Worm (Caenorhabditis elegans) whole organism, young adult: ENCODE measurements around the gene fat-1.
A peak's percentile ranks its signal among the peaks of the same experiment; 100 is the strongest.

Experiments used
- B0336.3 ChIP-seq: fragments of 200-800 bp; sonication (Bioruptor generic); IDR thresholded peaks from 2 replicates; pipeline ENCODE4 v1.3.6; 2022; ENCODE audit warnings: missing genetic modification characterization, missing compliant biosample characterization
- D2030.7 ChIP-seq: fragments of 200-800 bp; sonication (Bioruptor generic); IDR thresholded peaks from 2 replicates; pipeline ENCODE4 v1.3.6; 2022; ENCODE audit warnings: missing genetic modification reagents, missing genetic modification characterization, missing compliant biosample characterization
- F33H1.4 ChIP-seq: fragments of 200-800 bp; sonication (Bioruptor generic); IDR thresholded peaks from 2 replicates; pipeline ENCODE4 v1.3.6; 2022; ENCODE audit warnings: missing genetic modification reagents, missing genetic modification characterization, missing compliant biosample characterization
- F49E8.2 ChIP-seq: sonication (generic microtip); optimal IDR thresholded peaks from 3 replicates; lab custom pipeline; 2017; ENCODE audit warnings: missing genetic modification characterization, mild to moderate bottlenecking, missing compliant biosample characterization, antibody characterized with exemption, moderate library complexity; ENCODE audit not compliant: insufficient read depth
- K11D2.4 ChIP-seq: fragments of 200-800 bp; sonication (Bioruptor generic); IDR thresholded peaks from 2 replicates; pipeline ENCODE4 v1.3.6; 2022; ENCODE audit warnings: missing genetic modification reagents, missing genetic modification characterization, missing compliant biosample characterization
- Y95B8A.8 ChIP-seq: fragments of 200-800 bp; sonication (Bioruptor generic); IDR thresholded peaks from 2 replicates; pipeline ENCODE4 v1.3.6; 2022; ENCODE audit warnings: missing genetic modification reagents, missing genetic modification characterization, missing compliant biosample characterization
- ama-1 ChIP-seq, 3 experiments: fragments of 150-350 bp in 1 of 3; sonication (generic microtip) in 2 of 3; optimal IDR thresholded peaks; 2 replicates each; lab custom pipeline; 2014 to 2018; ENCODE audit warnings: missing biosample characterization in 2 of 3, missing genetic modification characterization in 2 of 3, missing genetic modification reagents in 2 of 3
- aptf-3 ChIP-seq: fragments of 200-800 bp; sonication (Bioruptor generic); IDR thresholded peaks from 2 replicates; pipeline ENCODE4 v1.3.6; 2022; ENCODE audit warnings: missing genetic modification characterization, missing compliant biosample characterization
- atf-7 ChIP-seq: sonication (generic microtip); optimal IDR thresholded peaks from 2 replicates; lab custom pipeline; 2017; ENCODE audit warnings: mild to moderate bottlenecking, missing genetic modification characterization, missing compliant biosample characterization
- attf-3 ChIP-seq: fragments of 200-800 bp; sonication (Bioruptor generic); conservative IDR thresholded peaks from 2 replicates; pipeline ENCODE4 v1.3.6; 2022; ENCODE audit warnings: missing genetic modification reagents, missing genetic modification characterization, missing compliant biosample characterization
- attf-5 ChIP-seq: fragments of 200-800 bp; sonication (Bioruptor generic); optimal IDR thresholded peaks from 2 replicates; lab custom pipeline; 2018; ENCODE audit warnings: mild to moderate bottlenecking, missing genetic modification characterization, missing compliant biosample characterization
- attf-6 ChIP-seq: fragments of 200-800 bp; sonication (Bioruptor generic); IDR thresholded peaks from 2 replicates; pipeline ENCODE4 v1.3.6; 2022; ENCODE audit warnings: missing genetic modification reagents, missing genetic modification characterization, missing compliant biosample characterization
- cebp-1 ChIP-seq, 2 experiments: fragments of 200-800 bp in 1 of 2; sonication (Bioruptor generic) in 1 of 2; sonication (generic microtip) in 1 of 2; IDR thresholded peaks in 1 of 2; optimal IDR thresholded peaks in 1 of 2; 2 replicates each; pipeline versions ENCODE4 v1.3.6 to Lab custom; 2017 to 2022; ENCODE audit warnings: missing compliant biosample characterization in 2 of 2, missing genetic modification characterization in 2 of 2, mild to moderate bottlenecking in 1 of 2, missing genetic modification reagents in 1 of 2, moderate library complexity in 1 of 2
- cebp-2 ChIP-seq: fragments of 200-800 bp; sonication (Bioruptor generic); IDR thresholded peaks from 2 replicates; pipeline ENCODE4 v1.3.6; 2022; ENCODE audit warnings: missing genetic modification characterization, missing compliant biosample characterization
- ceh-27 ChIP-seq: fragments of 200-800 bp; sonication (Bioruptor generic); optimal IDR thresholded peaks from 2 replicates; lab custom pipeline; 2018; ENCODE audit warnings: mild to moderate bottlenecking, missing genetic modification characterization, moderate library complexity, missing compliant biosample characterization
- ceh-91 ChIP-seq: fragments of 200-800 bp; sonication (Bioruptor generic); IDR thresholded peaks from 2 replicates; pipeline ENCODE4 v1.3.6; 2022; ENCODE audit warnings: missing genetic modification reagents, missing genetic modification characterization, missing compliant biosample characterization
- dox-1 ChIP-seq: fragments of 200-800 bp; sonication (Bioruptor generic); IDR thresholded peaks from 2 replicates; pipeline ENCODE4 v1.3.6; 2022; ENCODE audit warnings: missing genetic modification reagents, missing genetic modification characterization, missing compliant biosample characterization
- dpl-1 ChIP-seq: fragments of 150-350 bp; optimal IDR thresholded peaks from 2 replicates; lab custom pipeline; 2014; ENCODE audit warnings: missing biosample characterization, missing genetic modification reagents, missing genetic modification characterization
- efl-1 ChIP-seq: fragments of 150-350 bp; optimal IDR thresholded peaks from 2 replicates; lab custom pipeline; 2014; ENCODE audit warnings: missing biosample characterization, missing genetic modification reagents, missing genetic modification characterization
- ekl-4 ChIP-seq: fragments of 200-800 bp; sonication (Bioruptor generic); IDR thresholded peaks from 2 replicates; pipeline ENCODE4 v1.3.6; 2022; ENCODE audit warnings: missing genetic modification reagents, missing genetic modification characterization, missing compliant biosample characterization
- hmg-1.2 ChIP-seq: fragments of 200-800 bp; sonication (Bioruptor generic); IDR thresholded peaks from 2 replicates; pipeline ENCODE4 v1.3.6; 2022; ENCODE audit warnings: missing genetic modification reagents, missing genetic modification characterization, missing compliant biosample characterization
- lag-1 ChIP-seq: fragments of 200-800 bp; sonication (Bioruptor generic); IDR thresholded peaks from 2 replicates; pipeline ENCODE4 v1.3.6; 2022; ENCODE audit warnings: missing genetic modification reagents, missing genetic modification characterization, missing compliant biosample characterization
- let-526 ChIP-seq: fragments of 200-800 bp; sonication (Bioruptor generic); IDR thresholded peaks from 2 replicates; pipeline ENCODE4 v1.3.6; 2022; ENCODE audit warnings: missing genetic modification reagents, missing genetic modification characterization, missing compliant biosample characterization
- let-607 ChIP-seq, 2 experiments: fragments of 200-800 bp in 1 of 2; sonication (Bioruptor generic) in 1 of 2; sonication (generic microtip) in 1 of 2; optimal IDR thresholded peaks; 2 replicates each; lab custom pipeline; 2016 to 2018; ENCODE audit warnings: mild to moderate bottlenecking in 2 of 2, missing compliant biosample characterization in 2 of 2, missing genetic modification characterization in 2 of 2, moderate library complexity in 2 of 2, missing genotype in 1 of 2
- lin-26 ChIP-seq: fragments of 200-800 bp; sonication (Bioruptor generic); IDR thresholded peaks from 2 replicates; pipeline ENCODE4 v1.3.6; 2022; ENCODE audit warnings: missing genetic modification reagents, missing genetic modification characterization, missing compliant biosample characterization
- lin-35 ChIP-seq, 3 experiments: fragments of 150-350 bp in 2 of 3; sonication (generic microtip) in 1 of 3; optimal IDR thresholded peaks; 2 replicates each; lab custom pipeline; 2014 to 2018; ENCODE audit warnings: missing biosample characterization in 3 of 3, missing genetic modification characterization in 3 of 3, missing genetic modification reagents in 3 of 3
- lin-40 ChIP-seq: sonication (generic microtip); optimal IDR thresholded peaks from 2 replicates; lab custom pipeline; 2016; ENCODE audit warnings: missing genetic modification characterization, mild to moderate bottlenecking, missing compliant biosample characterization, missing genotype, missing genetic modification reagents
- lin-54 ChIP-seq: fragments of 200-800 bp; sonication (Bioruptor generic); optimal IDR thresholded peaks from 2 replicates; lab custom pipeline; 2018; ENCODE audit warnings: mild to moderate bottlenecking, missing genetic modification characterization, missing compliant biosample characterization
- lsl-1 ChIP-seq: fragments of 200-800 bp; sonication (Bioruptor generic); optimal IDR thresholded peaks from 2 replicates; lab custom pipeline; 2018; ENCODE audit warnings: mild to moderate bottlenecking, missing genetic modification characterization, moderate library complexity, missing compliant biosample characterization
- madf-10 ChIP-seq: sonication (generic microtip); optimal IDR thresholded peaks from 2 replicates; lab custom pipeline; 2016; ENCODE audit warnings: mild to moderate bottlenecking, missing genetic modification characterization, missing compliant biosample characterization
- madf-3 ChIP-seq: fragments of 200-800 bp; sonication (Bioruptor generic); IDR thresholded peaks from 2 replicates; pipeline ENCODE4 v1.3.6; 2022; ENCODE audit warnings: missing genetic modification reagents, missing genetic modification characterization, missing compliant biosample characterization
- madf-6 ChIP-seq: fragments of 200-800 bp; sonication (Bioruptor generic); IDR thresholded peaks from 2 replicates; pipeline ENCODE4 v1.3.6; 2022; ENCODE audit warnings: missing genetic modification reagents, missing genetic modification characterization, missing compliant biosample characterization
- mcd-1 ChIP-seq: fragments of 200-800 bp; sonication (Bioruptor generic); IDR thresholded peaks from 2 replicates; pipeline ENCODE4 v1.3.6; 2022; ENCODE audit warnings: missing genetic modification reagents, missing genetic modification characterization, missing compliant biosample characterization
- nfya-2 ChIP-seq: fragments of 200-800 bp; sonication (Bioruptor generic); IDR thresholded peaks from 2 replicates; pipeline ENCODE4 v1.3.6; 2022; ENCODE audit warnings: missing genetic modification reagents, missing genetic modification characterization, missing compliant biosample characterization
- nfyb-1 ChIP-seq: fragments of 200-800 bp; sonication (Bioruptor generic); IDR thresholded peaks from 2 replicates; pipeline ENCODE4 v1.3.6; 2022; ENCODE audit warnings: missing genetic modification reagents, missing genetic modification characterization, missing compliant biosample characterization
- nhr-27 ChIP-seq: fragments of 200-800 bp; sonication (Bioruptor generic); optimal IDR thresholded peaks from 2 replicates; lab custom pipeline; 2018; ENCODE audit warnings: mild to moderate bottlenecking, missing genetic modification characterization, moderate library complexity, missing compliant biosample characterization
- pbrm-1 ChIP-seq: fragments of 200-800 bp; sonication (Bioruptor generic); IDR thresholded peaks from 2 replicates; pipeline ENCODE4 v1.3.6; 2022; ENCODE audit warnings: missing genetic modification reagents, missing genetic modification characterization, missing compliant biosample characterization
- rcor-1 ChIP-seq: fragments of 200-800 bp; sonication (Bioruptor generic); IDR thresholded peaks from 2 replicates; pipeline ENCODE4 v1.3.6; 2022; ENCODE audit warnings: missing genetic modification reagents, missing genetic modification characterization, missing compliant biosample characterization
- snpc-4 ChIP-seq, 5 experiments: fragments of 150-350 bp in 1 of 5; sonication (generic microtip) in 4 of 5; optimal IDR thresholded peaks; 2 replicates each; lab custom pipeline; 2014 to 2018; ENCODE audit warnings: missing genetic modification characterization in 5 of 5, missing biosample characterization in 3 of 5, antibody characterized with exemption in 2 of 5, mild to moderate bottlenecking in 2 of 5, missing compliant biosample characterization in 2 of 5, missing genotype in 2 of 5, moderate library complexity in 2 of 5, missing genetic modification reagents in 1 of 5
- sptf-2 ChIP-seq: fragments of 200-800 bp; sonication (Bioruptor generic); optimal IDR thresholded peaks from 2 replicates; lab custom pipeline; 2018; ENCODE audit warnings: mild to moderate bottlenecking, missing genetic modification characterization, missing compliant biosample characterization
- xnd-1 ChIP-seq: sonication (generic microtip); optimal IDR thresholded peaks from 2 replicates; lab custom pipeline; 2016; ENCODE audit warnings: missing genotype, missing genetic modification reagents, missing genetic modification characterization, missing compliant biosample characterization
- ztf-18 ChIP-seq: sonication (generic microtip); optimal IDR thresholded peaks from 2 replicates; lab custom pipeline; 2016; ENCODE audit warnings: missing genotype, mild to moderate bottlenecking, missing genetic modification characterization, missing compliant biosample characterization

The fat-1 gene

DNA sequence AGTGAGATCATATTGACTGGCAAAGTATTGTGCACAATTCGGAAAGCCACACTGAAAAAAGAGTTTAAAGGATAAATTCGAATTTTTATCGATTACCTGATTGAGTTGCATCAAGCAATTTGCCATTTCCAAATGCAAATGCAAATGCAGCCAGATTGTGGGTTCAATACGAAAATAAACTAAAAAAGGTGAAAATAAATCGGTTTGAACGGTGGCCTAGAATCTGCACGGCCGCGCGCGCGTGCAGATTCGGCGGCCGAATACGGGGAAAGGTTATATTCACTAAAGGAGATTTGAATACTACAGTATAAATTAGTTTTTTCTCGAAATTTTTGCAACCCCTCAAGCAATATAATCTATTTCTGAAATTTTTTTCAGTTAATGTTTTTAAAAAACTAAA lies 26.1 kb upstream of the fat-1 start, which contains the start of gene Y67H2A.10:
Gene Y67H2A.10, minus strand, starts transcription at position 184 of the 400 bp plus-strand sequence.
- TF ChIP-seq cebp-2, result 0 out of 2 replicates have a peak, but pooled peaks have one; percentile 51
- no peak for TF ChIP-seq lag-1 (GFP tag; lab: Robert Waterston, UW)
- no peak for TF ChIP-seq B0336.3
- peak; percentile 21 for TF ChIP-seq efl-1 (GFP tag; lab: Kevin White, UChicago)
- TF ChIP-seq attf-5 (GFP tag; lab: Kevin White, UChicago), result peak; percentile 16
- no peak for TF ChIP-seq cebp-1 (GFP tag; IDR thresholded peaks at IDR 0.05; lab: Robert Waterston, UW)
- TF ChIP-seq cebp-1 (tag; optimal IDR thresholded peaks at IDR 0.05; lab: Kevin White, UChicago), result no peak

DNA sequence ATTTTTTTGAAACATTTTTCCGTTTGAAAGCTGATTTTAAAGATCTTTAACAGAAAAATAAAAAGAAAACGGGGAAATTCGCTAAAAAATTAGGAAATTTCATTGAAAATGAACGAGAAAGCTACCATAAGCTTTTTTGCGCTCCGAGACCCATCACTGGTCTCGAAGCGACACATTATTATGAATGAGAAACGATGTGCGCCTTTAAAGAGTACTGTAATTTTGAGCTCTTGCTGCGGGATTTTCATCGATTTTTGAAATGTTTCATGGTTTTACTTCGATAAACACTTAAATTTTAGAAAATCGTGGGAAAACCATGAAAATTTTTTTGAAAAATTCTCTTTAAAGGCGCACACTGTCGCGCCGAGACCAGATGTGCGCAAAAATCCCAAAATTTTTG lies 25.2 kb upstream of the fat-1 start:
- TF ChIP-seq madf-6 (GFP tag; lab: Robert Waterston, UW), result peak; percentile 48; the same call in 1 of the 2 replicates
- no peak for TF ChIP-seq rcor-1
- TF ChIP-seq madf-10 (tag; lab: Kevin White, UChicago), result no peak
- no peak for TF ChIP-seq Y95B8A.8 (GFP tag; lab: Robert Waterston, UW)
- TF ChIP-seq dpl-1, result peak; percentile 4
- peak; percentile 20 for TF ChIP-seq xnd-1 (tag; lab: Kevin White, UChicago)
- no peak for TF ChIP-seq lin-26 (GFP tag; lab: Robert Waterston, UW)
- peak; percentile 77 for TF ChIP-seq F33H1.4 (GFP tag; lab: Robert Waterston, UW)
- 0 out of 2 replicates have a peak, but pooled peaks have one; percentile 24 for TF ChIP-seq ceh-91
- no peak for TF ChIP-seq snpc-4 (GFP tag; optimal IDR thresholded peaks at IDR 0.05; lab: Kevin White, UChicago)
- TF ChIP-seq snpc-4 (tag; optimal IDR thresholded peaks at IDR 0.05; lab: Kevin White, UChicago), result peak in 1 of 4 experiments; percentile 43
- peak; percentile 81 for TF ChIP-seq lsl-1 (GFP tag; lab: Kevin White, UChicago)
- TF ChIP-seq D2030.7 (GFP tag; lab: Robert Waterston, UW), result peak; percentile 50; the same call in 1 of the 2 replicates
- TF ChIP-seq F49E8.2, result peak; percentile 54

- TF ChIP-seq lsl-1 (GFP tag; lab: Kevin White, UChicago) (peak; percentile 40), attf-5 (GFP tag; lab: Kevin White, UChicago) (peak; percentile 9), ama-1 (optimal IDR thresholded peaks at IDR 0.05; lab: Kevin White, UChicago) (no peak), ama-1 (GFP tag; optimal IDR thresholded peaks at IDR 0.05; lab: Kevin White, UChicago) (no peak), atf-7 (tag; lab: Kevin White, UChicago) (no peak), nfya-2 (GFP tag; lab: Robert Waterston, UW) (no peak), lin-54 (GFP tag; lab: Kevin White, UChicago) (peak; percentile 40), mcd-1 (peak; percentile 99), ceh-27 (GFP tag; lab: Kevin White, UChicago) (peak; percentile 16), attf-3 (GFP tag; lab: Robert Waterston, UW) (no peak), madf-3 (GFP tag; lab: Robert Waterston, UW) (0 out of 2 replicates have a peak, but pooled peaks have one; percentile 32), ekl-4 (no peak), K11D2.4 (peak; percentile 16; the same call in 1 of the 2 replicates), snpc-4 (GFP tag; optimal IDR thresholded peaks at IDR 0.05; lab: Kevin White, UChicago) (no peak), snpc-4 (tag; optimal IDR thresholded peaks at IDR 0.05; lab: Kevin White, UChicago) (peak in 2 of 4 experiments; percentile 30 to 59), nfyb-1 (peak; percentile 29; the same call in 1 of the 2 replicates), let-607 (tag; optimal IDR thresholded peaks at IDR 0.05; lab: Kevin White, UChicago) (no peak), lin-40 (tag; lab: Kevin White, UChicago) (peak; percentile 75), ztf-18 (no peak), D2030.7 (GFP tag; lab: Robert Waterston, UW) (peak; percentile 23; the same call in 1 of the 2 replicates), attf-6 (GFP tag; lab: Robert Waterston, UW) (0 out of 2 replicates have a peak, but pooled peaks have one; percentile 40), sptf-2 (GFP tag; lab: Kevin White, UChicago) (no peak), lin-35 (GFP tag; optimal IDR thresholded peaks at IDR 0.05; lab: Kevin White, UChicago) (peak in 1 of 3 experiments; percentile 34), efl-1 (GFP tag; lab: Kevin White, UChicago) (no peak), pbrm-1 (GFP tag; lab: Robert Waterston, UW) (peak; percentile 66; the same call in 1 of the 2 replicates), cebp-1 (GFP tag; IDR thresholded peaks at IDR 0.05; lab: Robert Waterston, UW) (no peak), cebp-1 (tag; optimal IDR thresholded peaks at IDR 0.05; lab: Kevin White, UChicago) (peak; percentile 51), hmg-1.2 (GFP tag; lab: Robert Waterston, UW) (peak; percentile 99), aptf-3 (no peak), nhr-27 (no peak), let-526 (no peak), dox-1 (GFP tag; lab: Robert Waterston, UW) (peak; percentile 47)
Measured at ce11 chrIV:13297746-13298145, 17.7 kb upstream of the fat-1 start, which contains the start of the genes Y67H2A.2 and micu-1. Gene Y67H2A.2, minus strand, starts transcription at chrIV:13297819. Gene micu-1, plus strand, starts transcription at chrIV:13297926.
